Worm (Caenorhabditis elegans) whole organism, midembryonic: ENCODE measurements around the gene fbxa-99.

Experiments used
- flt-1 ChIP-seq: fragments of 200-800 bp; sonication (Bioruptor generic); IDR thresholded peaks from 2 replicates; pipeline ENCODE4 v1.3.6; 2022; ENCODE audit warnings: missing genetic modification characterization, missing compliant biosample characterization
- klf-2 ChIP-seq: fragments of 200-800 bp; sonication (Bioruptor generic); conservative IDR thresholded peaks from 2 replicates; pipeline ENCODE4 v1.3.6; 2022; ENCODE audit warnings: missing genetic modification reagents, missing genetic modification characterization, missing compliant biosample characterization

DNA sequence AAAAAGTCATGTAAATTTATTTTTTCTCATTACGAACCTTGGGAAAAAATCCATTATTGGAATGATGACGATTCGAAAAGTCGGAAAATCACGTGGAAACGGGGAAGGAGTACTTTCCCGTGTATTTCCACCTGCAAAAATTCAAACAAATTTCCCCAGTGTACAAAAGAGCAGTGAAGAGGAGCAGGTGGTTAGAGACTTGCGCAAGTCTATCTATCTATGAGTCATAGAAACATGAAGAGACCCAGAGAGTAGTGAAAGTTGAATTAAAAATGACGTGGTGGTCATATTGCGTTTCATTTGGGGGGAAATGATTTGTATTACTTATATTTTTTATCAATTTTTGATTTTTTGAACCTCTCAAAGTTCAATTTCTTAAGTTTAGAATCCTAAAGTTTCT lies 17.8 kb upstream of the fbxa-99 start, which contains the start of gene nhr-50:
- TF ChIP-seq klf-2 (GFP tag; lab: Robert Waterston, UW) (no peak), flt-1 (GFP tag; lab: Robert Waterston, UW) (no peak)
